Fruit fly (Drosophila melanogaster): Measurements from ENCODE around the gene TTLL1B.

DNA sequence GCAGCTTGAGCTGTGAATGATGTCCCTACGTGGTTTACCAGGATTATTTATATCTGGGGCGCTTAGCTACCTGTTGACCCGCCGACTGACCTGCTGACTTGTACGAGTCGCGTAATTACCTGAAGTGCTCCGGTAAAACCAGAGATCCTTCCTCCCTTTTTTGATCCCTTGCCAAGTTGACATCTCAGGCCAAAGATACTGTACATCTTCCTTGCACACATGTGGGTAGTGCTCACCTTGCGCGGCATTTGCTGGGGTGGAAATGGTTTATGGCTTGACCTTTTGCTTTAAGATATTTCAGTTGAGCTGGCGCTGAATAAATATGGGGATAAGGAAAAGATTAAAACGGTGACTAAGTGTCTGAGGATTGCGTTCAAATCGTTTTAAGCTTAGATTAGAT, 46.7 kb downstream of the TTLL1B start, which contains the start of gene CG15876:
- TF ChIP-seq CG16813 (GFP tag; IDR thresholded peaks at IDR 0.05; ENCODE audit: partially characterized antibody) (no peak), CG30431 (GFP tag; optimal IDR thresholded peaks at IDR 0.05) (no peak), seq (GFP tag; IDR thresholded peaks at IDR 0.05) (no peak), Nf-YC (tag; optimal IDR thresholded peaks at IDR 0.05) (no peak), Spps (tag; optimal IDR thresholded peaks at IDR 0.05) (no peak), B-H1 (GFP tag; IDR thresholded peaks at IDR 0.05) (no peak), CoRest (tag; optimal IDR thresholded peaks at IDR 0.05) (no peak), Kr (GFP tag; optimal IDR thresholded peaks at IDR 0.05) (no peak)

Measured in whole organism, embryonic.